Worm (Caenorhabditis elegans): ENCODE measurements around the gene sra-32.
A peak's percentile ranks its signal among the peaks of the same experiment; 100 is the strongest.

ce11 chrII:4516291-4516690 is 15.5 kb downstream of the sra-32 start:
- 0 out of 2 replicates have a peak, but pooled peaks have one; percentile 13 for TF ChIP-seq flt-1 (GFP tag; IDR thresholded peaks at IDR 0.05)
- TF ChIP-seq med-1 (GFP tag; optimal IDR thresholded peaks at IDR 0.05; ENCODE audit: insufficient read depth), result no peak
- TF ChIP-seq ztf-29 (GFP tag; IDR thresholded peaks at IDR 0.05), result no peak
- TF ChIP-seq cog-1 (tag; optimal IDR thresholded peaks at IDR 0.05), result no peak
